Worm (Caenorhabditis elegans) whole organism, early embryonic: ENCODE results near the gene chw-1.

Source experiments
- B0310.2 ChIP-seq: sonication (generic microtip); optimal IDR thresholded peaks from 2 replicates; lab custom pipeline; 2016; ENCODE audit warnings: mild to moderate bottlenecking, missing genetic modification characterization, missing compliant biosample characterization
- F13C5.2 ChIP-seq: sonication (generic microtip); optimal IDR thresholded peaks from 2 replicates; lab custom pipeline; 2017; ENCODE audit warnings: mild to moderate bottlenecking, missing genetic modification characterization, inconsistent platforms, missing compliant biosample characterization
- ama-1 ChIP-seq: fragments of 150-350 bp; optimal IDR thresholded peaks from 2 replicates; lab custom pipeline; 2014
- ceh-13 ChIP-seq: fragments of 200-800 bp; sonication (Bioruptor generic); optimal IDR thresholded peaks from 2 replicates; lab custom pipeline; 2018; ENCODE audit warnings: mild to moderate bottlenecking, missing genetic modification characterization, missing compliant biosample characterization
- ceh-36 ChIP-seq: sonication (generic microtip); optimal IDR thresholded peaks from 2 replicates; lab custom pipeline; 2016; ENCODE audit warnings: missing genetic modification characterization, inconsistent platforms, missing compliant biosample characterization
- flt-1 ChIP-seq: fragments of 200-800 bp; sonication (Bioruptor generic); IDR thresholded peaks from 2 replicates; pipeline ENCODE4 v1.3.6; 2022; ENCODE audit warnings: missing genetic modification characterization, missing compliant biosample characterization
- hmbx-1 ChIP-seq: sonication (generic microtip); optimal IDR thresholded peaks from 2 replicates; lab custom pipeline; 2016; ENCODE audit warnings: mild to moderate bottlenecking, missing genetic modification characterization, missing compliant biosample characterization
- hmg-4 ChIP-seq: fragments of 200-800 bp; sonication (Bioruptor generic); optimal IDR thresholded peaks from 2 replicates; lab custom pipeline; 2018; ENCODE audit warnings: mild to moderate bottlenecking, missing genetic modification characterization, missing compliant biosample characterization
- pes-1 ChIP-seq: fragments of 200-800 bp; sonication (Bioruptor generic); IDR thresholded peaks from 2 replicates; pipeline ENCODE4 v1.3.6; 2022; ENCODE audit warnings: missing genetic modification reagents, missing genetic modification characterization, missing compliant biosample characterization
- scrt-1 ChIP-seq: fragments of 200-800 bp; sonication (Bioruptor generic); IDR thresholded peaks from 2 replicates; pipeline ENCODE4 v1.3.6; 2022; ENCODE audit warnings: missing genetic modification characterization, missing compliant biosample characterization
- sea-1 ChIP-seq: fragments of 200-800 bp; sonication (Bioruptor generic); conservative IDR thresholded peaks from 2 replicates; pipeline ENCODE4 v1.3.6; 2022; ENCODE audit warnings: missing genetic modification characterization, missing compliant biosample characterization
- tbx-11 ChIP-seq: fragments of 200-800 bp; sonication (Bioruptor generic); IDR thresholded peaks from 2 replicates; pipeline ENCODE4 v1.3.6; 2022; ENCODE audit warnings: missing genetic modification characterization, missing compliant biosample characterization
- tbx-37 ChIP-seq: fragments of 200-800 bp; sonication (Bioruptor generic); conservative IDR thresholded peaks from 2 replicates; pipeline ENCODE4 v1.3.6; 2022; ENCODE audit warnings: missing genetic modification reagents, missing genetic modification characterization, missing compliant biosample characterization
- tra-4 ChIP-seq: sonication (generic microtip); optimal IDR thresholded peaks from 2 replicates; lab custom pipeline; 2017; ENCODE audit warnings: missing genetic modification characterization, missing compliant biosample characterization

- TF ChIP-seq flt-1 (GFP tag; lab: Robert Waterston, UW) (no peak), tbx-37 (GFP tag; lab: Robert Waterston, UW) (no peak), hmg-4 (GFP tag; lab: Kevin White, UChicago) (no peak), tra-4 (tag; lab: Kevin White, UChicago) (no peak), tbx-11 (GFP tag; lab: Robert Waterston, UW) (no peak), F13C5.2 (tag; lab: Kevin White, UChicago) (no peak), ama-1 (lab: Kevin White, UChicago) (no peak), scrt-1 (no peak), pes-1 (GFP tag; lab: Robert Waterston, UW) (no peak), sea-1 (GFP tag; lab: Robert Waterston, UW) (no peak), B0310.2 (tag; lab: Kevin White, UChicago) (no peak), hmbx-1 (tag; lab: Kevin White, UChicago) (no peak), ceh-13 (GFP tag; lab: Kevin White, UChicago) (no peak), ceh-36 (tag; lab: Kevin White, UChicago) (no peak)
Measured at ce11 chrV:10489998-10490397, 27.9 kb downstream of the chw-1 start, which contains the start of gene ncx-5.
